Fruit fly (Drosophila melanogaster): ENCODE measurements around the gene CG2217.

CG2217 gene

dm6 chr3R:30388215-30388871, 34.4 kb downstream of the CG2217 start (continued):
- peak; percentile 97 for TF ChIP-seq CG4820 (GFP tag; optimal IDR thresholded peaks at IDR 0.05)
- peak; percentile 86 for TF ChIP-seq CG6254 (GFP tag; optimal IDR thresholded peaks at IDR 0.05)
- no peak for TF ChIP-seq Sin3A (optimal IDR thresholded peaks at IDR 0.05)
- peak; percentile 33 for TF ChIP-seq stwl (tag; optimal IDR thresholded peaks at IDR 0.05)
- peak; percentile 92 for TF ChIP-seq CG2875 (GFP tag; optimal IDR thresholded peaks at IDR 0.05)
- peak; percentile 83 for TF ChIP-seq CG11247 (GFP tag; IDR thresholded peaks at IDR 0.05)
- TF ChIP-seq CG4282 (GFP tag; optimal IDR thresholded peaks at IDR 0.05), result peak; percentile 88
- peak; percentile 92 for TF ChIP-seq CG3065 (GFP tag; optimal IDR thresholded peaks at IDR 0.05)
- TF ChIP-seq slp2 (GFP tag; optimal IDR thresholded peaks at IDR 0.05), result peak; percentile 98
- peak; percentile 95 for TF ChIP-seq dysf (GFP tag; IDR thresholded peaks at IDR 0.05)
- TF ChIP-seq CG4404 (GFP tag; IDR thresholded peaks at IDR 0.05), result peak; percentile 93
- TF ChIP-seq ash1 (GFP tag; optimal IDR thresholded peaks at IDR 0.05), result peak; percentile 22
- peak; percentile 88 for TF ChIP-seq CG6683 (GFP tag; optimal IDR thresholded peaks at IDR 0.05)
- TF ChIP-seq vfl (GFP tag; optimal IDR thresholded peaks at IDR 0.05), result peak; percentile 91
- TF ChIP-seq tna (GFP tag; IDR thresholded peaks at IDR 0.05; ENCODE audit: partially characterized antibody), result no peak
- peak; percentile 93 for TF ChIP-seq row (GFP tag; IDR thresholded peaks at IDR 0.05)
- TF ChIP-seq CG4360 (GFP tag; IDR thresholded peaks at IDR 0.05), result peak; percentile 93
- peak; percentile 58; the same call in 1 of the 2 replicates for TF ChIP-seq CG10321 (GFP tag; IDR thresholded peaks at IDR 0.05)
- TF ChIP-seq CG11085 (GFP tag; IDR thresholded peaks at IDR 0.05), result peak; percentile 84
- TF ChIP-seq H2.0 (GFP tag; IDR thresholded peaks at IDR 0.05), result peak; percentile 90
- peak; percentile 93 for TF ChIP-seq CG18476 (GFP tag; optimal IDR thresholded peaks at IDR 0.05)
- TF ChIP-seq ab (GFP tag; optimal IDR thresholded peaks at IDR 0.05), result peak; percentile 83
- peak; percentile 92 for TF ChIP-seq CG12219 (GFP tag; optimal IDR thresholded peaks at IDR 0.05)
- TF ChIP-seq CG15601 (tag; optimal IDR thresholded peaks at IDR 0.05), result peak; percentile 89
- peak; percentile 91 for TF ChIP-seq Ptx1 (GFP tag; IDR thresholded peaks at IDR 0.05)
- TF ChIP-seq YL-1 (GFP tag; optimal IDR thresholded peaks at IDR 0.05), result peak; percentile 83
- TF ChIP-seq Dp (GFP tag; optimal IDR thresholded peaks at IDR 0.05), result no peak
- peak; percentile 97 for TF ChIP-seq CG9437 (GFP tag; optimal IDR thresholded peaks at IDR 0.05)
- no peak for TF ChIP-seq Scr (GFP tag; IDR thresholded peaks at IDR 0.05; ENCODE audit: partially characterized antibody)
- TF ChIP-seq Hsf (GFP tag; optimal IDR thresholded peaks at IDR 0.05), result peak; percentile 98
- peak; percentile 99 for TF ChIP-seq CG7556 (GFP tag; optimal IDR thresholded peaks at IDR 0.05)
- peak; percentile 72 for TF ChIP-seq luna (GFP tag; optimal IDR thresholded peaks at IDR 0.05)
- peak; percentile 85 for TF ChIP-seq CG6272 (GFP tag; IDR thresholded peaks at IDR 0.05)
- no peak for TF ChIP-seq cas (GFP tag; IDR thresholded peaks at IDR 0.05)
- TF ChIP-seq fd96Cb (tag; optimal IDR thresholded peaks at IDR 0.05), result peak; percentile 95
- TF ChIP-seq CG14014 (GFP tag; IDR thresholded peaks at IDR 0.05), result peak; percentile 87
- TF ChIP-seq CG10543 (GFP tag; optimal IDR thresholded peaks at IDR 0.05), result peak; percentile 98
- peak; percentile 77; the same call in 1 of the 2 replicates for TF ChIP-seq sens-2 (GFP tag; IDR thresholded peaks at IDR 0.05)
- peak; percentile 91 for TF ChIP-seq vvl (GFP tag; IDR thresholded peaks at IDR 0.05)
- peak; percentile 83 for TF ChIP-seq fd64A (GFP tag; optimal IDR thresholded peaks at IDR 0.05)
- peak; percentile 50 for TF ChIP-seq CTCF (GFP tag; optimal IDR thresholded peaks at IDR 0.05)
- TF ChIP-seq otp (GFP tag; IDR thresholded peaks at IDR 0.05), result peak; percentile 73
- peak; percentile 96 for TF ChIP-seq chn (GFP tag; optimal IDR thresholded peaks at IDR 0.05)
- peak; percentile 97 for TF ChIP-seq CG10209 (GFP tag; optimal IDR thresholded peaks at IDR 0.05)
- TF ChIP-seq CG1832 (GFP tag; optimal IDR thresholded peaks at IDR 0.05), result no peak
- peak; percentile 76 for TF ChIP-seq Lim3 (GFP tag; IDR thresholded peaks at IDR 0.05)
- TF ChIP-seq CG9876 (GFP tag; optimal IDR thresholded peaks at IDR 0.05), result peak; percentile 95
- peak; percentile 98 for TF ChIP-seq pho (GFP tag; optimal IDR thresholded peaks at IDR 0.05)
- no peak; the same call in 1 of the 2 replicates for TF ChIP-seq amos (GFP tag; IDR thresholded peaks at IDR 0.05; ENCODE audit: partially characterized antibody)
- peak; percentile 98 for TF ChIP-seq Oli (tag; optimal IDR thresholded peaks at IDR 0.05)
- TF ChIP-seq Aef1 (GFP tag; IDR thresholded peaks at IDR 0.05), result peak; percentile 91
